Worm (Caenorhabditis elegans): ENCODE data around the gene col-171.

col-171 gene

DNA sequence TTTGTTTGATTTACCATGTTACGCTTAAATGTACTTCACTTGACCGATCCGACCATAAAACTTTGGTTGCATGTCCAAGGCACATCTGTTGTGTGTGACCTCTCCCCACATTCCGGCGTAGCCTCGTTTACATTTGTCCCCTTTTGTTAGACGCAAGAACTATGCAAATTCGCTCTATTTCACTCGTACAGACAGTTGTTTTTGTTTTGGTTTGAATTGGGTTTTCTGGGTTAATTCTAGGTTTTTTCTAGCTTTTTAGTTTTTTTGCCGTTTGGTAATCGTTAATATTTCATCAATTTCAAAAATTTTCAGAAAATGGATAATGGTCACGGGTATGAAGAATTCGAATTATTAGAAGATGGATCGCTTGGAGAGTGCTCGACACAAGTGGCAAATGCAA lies 41.3 kb upstream of the col-171 start, which contains the start of gene mom-1:
mom-1 (plus strand) TSS at position 301 of the 400 bp plus-strand sequence.
- no peak for TF ChIP-seq daf-12 (tag; optimal IDR thresholded peaks at IDR 0.05)
- no peak for TF ChIP-seq nhr-77 (tag; optimal IDR thresholded peaks at IDR 0.05)
- no peak for TF ChIP-seq sea-2 (GFP tag; optimal IDR thresholded peaks at IDR 0.05)
- TF ChIP-seq ceh-82 (tag; optimal IDR thresholded peaks at IDR 0.05), result no peak

DNA sequence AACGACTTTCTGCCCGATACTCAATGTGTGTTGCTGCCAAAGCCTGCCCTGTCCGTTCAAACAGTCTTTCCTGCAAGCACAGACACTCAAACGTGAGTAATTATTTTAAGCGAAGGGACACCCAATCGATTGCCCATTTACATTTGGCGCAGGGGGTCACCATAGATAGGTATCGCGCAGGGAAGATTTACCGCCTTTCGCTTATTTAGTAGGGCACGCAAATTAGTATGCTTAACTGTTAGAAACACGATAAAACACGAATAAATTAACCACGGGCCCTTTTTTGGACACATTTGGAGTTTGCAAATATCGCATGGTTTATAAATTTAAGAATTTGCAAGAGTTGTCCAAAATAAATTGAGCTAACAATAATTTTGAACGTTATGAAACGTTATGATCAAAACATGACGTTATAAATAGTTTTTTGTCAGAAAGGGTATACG lies 37.7 kb upstream of the col-171 start:
- peak; percentile 98 for TF ChIP-seq ceh-82 (tag; optimal IDR thresholded peaks at IDR 0.05)
- peak; percentile 99 for TF ChIP-seq nhr-43 (tag; optimal IDR thresholded peaks at IDR 0.05; ENCODE audit: poor library complexity, severe bottlenecking)
- TF ChIP-seq sea-2 (GFP tag; optimal IDR thresholded peaks at IDR 0.05), result no peak
- no peak for TF ChIP-seq ama-1 (optimal IDR thresholded peaks at IDR 0.05)
- peak; percentile 93 for TF ChIP-seq nhr-28 (tag; optimal IDR thresholded peaks at IDR 0.05)
- peak; percentile 100 for TF ChIP-seq nhr-25 (tag; optimal IDR thresholded peaks at IDR 0.05)
- TF ChIP-seq elt-3 (tag; optimal IDR thresholded peaks at IDR 0.05), result peak; percentile 94 to 99 (median 97)
- peak; percentile 92 for TF ChIP-seq ztf-4 (tag; optimal IDR thresholded peaks at IDR 0.05)
- TF ChIP-seq tbx-2 (tag; optimal IDR thresholded peaks at IDR 0.05), result peak; percentile 99
- TF ChIP-seq nhr-237 (tag; optimal IDR thresholded peaks at IDR 0.05), result peak; percentile 89
- TF ChIP-seq fos-1 (tag; optimal IDR thresholded peaks at IDR 0.05), result peak; percentile 96
- peak; percentile 89 for TF ChIP-seq egl-27 (tag; optimal IDR thresholded peaks at IDR 0.05)
- peak; percentile 53 for TF ChIP-seq nhr-67 (tag; optimal IDR thresholded peaks at IDR 0.05)
- TF ChIP-seq nhr-76 (tag; optimal IDR thresholded peaks at IDR 0.05), result peak; percentile 82
- peak; percentile 98 for TF ChIP-seq aly-2 (tag; optimal IDR thresholded peaks at IDR 0.05)
- TF ChIP-seq elt-1 (tag; optimal IDR thresholded peaks at IDR 0.05), result peak; percentile 90
- peak; percentile 69 for TF ChIP-seq ZK546.5 (tag; optimal IDR thresholded peaks at IDR 0.05)
- TF ChIP-seq nfya-1 (tag; optimal IDR thresholded peaks at IDR 0.05; ENCODE audit: insufficient read depth), result peak; percentile 97
- TF ChIP-seq zag-1 (tag; optimal IDR thresholded peaks at IDR 0.05), result peak; percentile 98
- peak; percentile 4 to 81 for TF ChIP-seq eor-1 (tag; optimal IDR thresholded peaks at IDR 0.05)
- TF ChIP-seq ceh-16 (tag; optimal IDR thresholded peaks at IDR 0.05), result peak; percentile 84
- peak; percentile 100 for TF ChIP-seq jun-1 (tag; optimal IDR thresholded peaks at IDR 0.05)
- TF ChIP-seq ztf-11 (tag; optimal IDR thresholded peaks at IDR 0.05), result peak; percentile 82
- peak; percentile 97 for TF ChIP-seq fkh-2 (tag; optimal IDR thresholded peaks at IDR 0.05)
- peak; percentile 100 for TF ChIP-seq nhr-77 (tag; optimal IDR thresholded peaks at IDR 0.05)
- TF ChIP-seq R02D3.7 (tag; optimal IDR thresholded peaks at IDR 0.05), result peak; percentile 95
- TF ChIP-seq egl-5 (tag; optimal IDR thresholded peaks at IDR 0.05), result peak; percentile 99
- TF ChIP-seq lin-15B (tag; optimal IDR thresholded peaks at IDR 0.05), result peak; percentile 37
- peak; percentile 77 for TF ChIP-seq unc-39 (tag; optimal IDR thresholded peaks at IDR 0.05)
- TF ChIP-seq hmg-11 (tag; optimal IDR thresholded peaks at IDR 0.05), result peak; percentile 98
- TF ChIP-seq pha-4 (tag; optimal IDR thresholded peaks at IDR 0.05), result peak; percentile 98
- peak; percentile 97 for TF ChIP-seq unc-62 (GFP tag; optimal IDR thresholded peaks at IDR 0.05)
- peak; percentile 49 for TF ChIP-seq nhr-12 (tag; optimal IDR thresholded peaks at IDR 0.05)
- TF ChIP-seq skn-1 (tag; optimal IDR thresholded peaks at IDR 0.05), result peak; percentile 98
- peak; percentile 76 for TF ChIP-seq ceh-9 (tag; optimal IDR thresholded peaks at IDR 0.05)
- peak; percentile 98 for TF ChIP-seq lsy-12 (tag; optimal IDR thresholded peaks at IDR 0.05)
- TF ChIP-seq elt-2 (tag; optimal IDR thresholded peaks at IDR 0.05), result peak; percentile 88
- peak; percentile 100 for TF ChIP-seq lin-39 (tag; optimal IDR thresholded peaks at IDR 0.05)
- peak; percentile 91 for TF ChIP-seq snpc-4 (tag; optimal IDR thresholded peaks at IDR 0.05)
- TF ChIP-seq pqm-1 (tag; optimal IDR thresholded peaks at IDR 0.05), result peak; percentile 91
- peak; percentile 85 for TF ChIP-seq mdl-1 (tag; optimal IDR thresholded peaks at IDR 0.05)
- TF ChIP-seq nhr-23 (tag; optimal IDR thresholded peaks at IDR 0.05), result peak; percentile 100
- peak; percentile 100 for TF ChIP-seq fkh-10 (GFP tag; optimal IDR thresholded peaks at IDR 0.05)
- peak; percentile 99 for TF ChIP-seq nhr-11 (tag; optimal IDR thresholded peaks at IDR 0.05)
- no peak for TF ChIP-seq mml-1 (tag; optimal IDR thresholded peaks at IDR 0.05)
- TF ChIP-seq daf-12 (tag; optimal IDR thresholded peaks at IDR 0.05), result peak; percentile 96
- TF ChIP-seq ceh-28 (tag; optimal IDR thresholded peaks at IDR 0.05), result peak; percentile 99

All from whole organism, L3 larva.